Fruit fly (Drosophila melanogaster) whole organism, embryonic: ENCODE data around the gene mRpL19.
A peak's percentile ranks its signal among the peaks of the same experiment; 100 is the strongest.

Experiments used
- CG10209 ChIP-seq: fragments of 200-800 bp; sonication (Bioruptor generic); optimal IDR thresholded peaks from 3 replicates; lab custom pipeline; 2017; ENCODE audit warnings: missing biosample characterization, mild to moderate bottlenecking, missing genetic modification characterization, missing genetic modification reagents
- CG10959 ChIP-seq: fragments of 200-800 bp; sonication (Bioruptor generic); IDR thresholded peaks from 2 replicates; pipeline ENCODE4 v1.3.6; 2022; ENCODE audit warnings: missing biosample characterization, missing genetic modification characterization
- CG11560 ChIP-seq: fragments of 200-800 bp; sonication (Bioruptor generic); IDR thresholded peaks from 3 replicates; pipeline ENCODE4 v1.3.6; 2022; ENCODE audit warnings: missing biosample characterization, missing genetic modification characterization
- CG11695 ChIP-seq: fragments of 200-800 bp; sonication (Bioruptor generic); IDR thresholded peaks from 3 replicates; pipeline ENCODE4 v1.3.6; 2022; ENCODE audit warnings: missing biosample characterization, missing genetic modification characterization
- CG13624 ChIP-seq: fragments of 200-800 bp; sonication (Bioruptor generic); optimal IDR thresholded peaks from 2 replicates; lab custom pipeline; 2016; ENCODE audit warnings: missing biosample characterization, missing genetic modification characterization
- CG13775 ChIP-seq: fragments of 200-800 bp; sonication (Bioruptor generic); optimal IDR thresholded peaks from 3 replicates; lab custom pipeline; 2017; ENCODE audit warnings: missing biosample characterization, mild to moderate bottlenecking, missing genetic modification characterization
- CG14014 ChIP-seq: fragments of 200-800 bp; sonication (Bioruptor generic); IDR thresholded peaks from 2 replicates; pipeline ENCODE4 v1.3.6; 2022; ENCODE audit warnings: missing biosample characterization, missing genetic modification characterization
- CG15011 ChIP-seq: fragments of 200-800 bp; sonication (Bioruptor generic); optimal IDR thresholded peaks from 3 replicates; lab custom pipeline; 2018; ENCODE audit warnings: missing biosample characterization, mild to moderate bottlenecking, missing genetic modification characterization
- CG15514 ChIP-seq: fragments of 200-800 bp; sonication (Bioruptor generic); optimal IDR thresholded peaks from 3 replicates; lab custom pipeline; 2017; ENCODE audit warnings: missing biosample characterization, missing genetic modification characterization, mild to moderate bottlenecking, moderate library complexity, missing genetic modification reagents
- CG1602 ChIP-seq: fragments of 200-800 bp; sonication (Bioruptor generic); optimal IDR thresholded peaks from 3 replicates; lab custom pipeline; 2016; ENCODE audit warnings: missing biosample characterization, missing genetic modification characterization
- CG16815 ChIP-seq: fragments of 200-800 bp; sonication (Bioruptor generic); optimal IDR thresholded peaks from 3 replicates; lab custom pipeline; 2017; ENCODE audit warnings: missing biosample characterization, mild to moderate bottlenecking, missing genetic modification characterization
- CG17186 ChIP-seq: fragments of 200-800 bp; sonication (Bioruptor generic); optimal IDR thresholded peaks from 3 replicates; lab custom pipeline; 2017; ENCODE audit warnings: missing biosample characterization, missing genetic modification reagents, missing genetic modification characterization
- CG30020 ChIP-seq: fragments of 200-800 bp; optimal IDR thresholded peaks from 2 replicates; lab custom pipeline; 2019; ENCODE audit warnings: missing biosample characterization, mild to moderate bottlenecking, missing genetic modification characterization, moderate library complexity
- CG31365 ChIP-seq: fragments of 200-800 bp; sonication (Bioruptor generic); optimal IDR thresholded peaks from 2 replicates; lab custom pipeline; 2018; ENCODE audit warnings: missing biosample characterization, mild to moderate bottlenecking, missing genetic modification characterization
- CG33213 ChIP-seq: fragments of 200-800 bp; sonication (Bioruptor generic); optimal IDR thresholded peaks from 3 replicates; lab custom pipeline; 2016; ENCODE audit warnings: missing biosample characterization, missing genetic modification characterization
- CG3838 ChIP-seq: fragments of 200-800 bp; sonication (Bioruptor generic); optimal IDR thresholded peaks from 3 replicates; lab custom pipeline; 2016; ENCODE audit warnings: missing biosample characterization, missing genetic modification characterization
- CG43689 ChIP-seq: fragments of 200-800 bp; sonication (Bioruptor generic); IDR thresholded peaks from 2 replicates; pipeline ENCODE4 v1.3.6; 2022; ENCODE audit warnings: missing biosample characterization, missing genetic modification characterization
- CG6272 ChIP-seq: fragments of 200-800 bp; sonication (Bioruptor generic); IDR thresholded peaks from 2 replicates; pipeline ENCODE4 v1.3.6; 2022; ENCODE audit warnings: missing biosample characterization, missing genetic modification characterization
- CG6654 ChIP-seq: fragments of 200-800 bp; sonication (Bioruptor generic); optimal IDR thresholded peaks from 2 replicates; lab custom pipeline; 2017; ENCODE audit warnings: missing biosample characterization, mild to moderate bottlenecking, missing genetic modification characterization
- CG7745 ChIP-seq: fragments of 200-800 bp; sonication (Bioruptor generic); optimal IDR thresholded peaks from 2 replicates; lab custom pipeline; 2018; ENCODE audit warnings: missing biosample characterization, mild to moderate bottlenecking, missing genetic modification characterization, moderate library complexity
- CG7928 ChIP-seq: fragments of 200-800 bp; sonication (Bioruptor generic); optimal IDR thresholded peaks from 2 replicates; lab custom pipeline; 2017; ENCODE audit warnings: missing biosample characterization, mild to moderate bottlenecking, missing genetic modification characterization
- D ChIP-seq, 2 experiments: fragments of 200-800 bp in 1 of 2; fragments of >200 bp in 1 of 2; sonication (Bioruptor generic) in 1 of 2; optimal IDR thresholded peaks; 2 replicates in 1 of 2; 3 replicates in 1 of 2; lab custom pipeline; 2017; ENCODE audit warnings: mild to moderate bottlenecking in 1 of 2, missing biosample characterization in 1 of 2, missing genetic modification characterization in 1 of 2, missing genetic modification reagents in 1 of 2
- Doc3 ChIP-seq: fragments of 200-800 bp; sonication (Bioruptor generic); IDR thresholded peaks from 3 replicates; pipeline ENCODE4 v1.3.6; 2022; ENCODE audit warnings: missing biosample characterization, missing genetic modification characterization; ENCODE audit not compliant: partially characterized antibody
- Eip74EF ChIP-seq, 2 experiments: fragments of 200-800 bp in 1 of 2; fragments of >200 bp in 1 of 2; sonication (Bioruptor generic) in 1 of 2; optimal IDR thresholded peaks; 2 replicates each; lab custom pipeline; 2017 to 2019; ENCODE audit warnings: missing biosample characterization in 2 of 2, missing genetic modification characterization in 2 of 2, mild to moderate bottlenecking in 1 of 2, moderate library complexity in 1 of 2
- Ets65A ChIP-seq: fragments of 200-800 bp; sonication (Bioruptor generic); peaks from one replicate; lab custom pipeline; 2016; ENCODE audit warnings: missing biosample characterization, missing genetic modification characterization
- Fer3 ChIP-seq: fragments of 200-800 bp; sonication (Bioruptor generic); optimal IDR thresholded peaks from 2 replicates; lab custom pipeline; 2018; ENCODE audit warnings: missing biosample characterization, mild to moderate bottlenecking, missing genetic modification characterization, moderate library complexity
- HmgD ChIP-seq: fragments of 200-800 bp; sonication (Bioruptor generic); optimal IDR thresholded peaks from 3 replicates; lab custom pipeline; 2016; ENCODE audit warnings: missing biosample characterization, missing genetic modification characterization
- Hmx ChIP-seq: fragments of 200-800 bp; sonication (Bioruptor generic); optimal IDR thresholded peaks from 2 replicates; lab custom pipeline; 2016; ENCODE audit warnings: missing biosample characterization, missing genetic modification characterization
- MBD-R2 ChIP-seq: fragments of 200-800 bp; sonication (Bioruptor generic); IDR thresholded peaks from 2 replicates; pipeline ENCODE4 v1.3.6; 2022; ENCODE audit warnings: missing biosample characterization, missing genetic modification characterization
- Mes4 ChIP-seq: fragments of 200-800 bp; sonication (Bioruptor generic); optimal IDR thresholded peaks from 2 replicates; lab custom pipeline; 2016; ENCODE audit warnings: missing biosample characterization, missing genetic modification characterization
- NK7.1 ChIP-seq: fragments of 200-800 bp; sonication (Bioruptor generic); optimal IDR thresholded peaks from 3 replicates; lab custom pipeline; 2016; ENCODE audit warnings: missing biosample characterization, missing genetic modification characterization
- Sin3A ChIP-seq: fragments of >200 bp; optimal IDR thresholded peaks from 2 replicates; lab custom pipeline; 2018
- ac ChIP-seq: fragments of 200-800 bp; sonication (Bioruptor generic); optimal IDR thresholded peaks from 3 replicates; lab custom pipeline; 2017; ENCODE audit warnings: missing biosample characterization, mild to moderate bottlenecking, missing genetic modification characterization
- ara ChIP-seq: fragments of 200-800 bp; sonication (Bioruptor generic); IDR thresholded peaks from 2 replicates; pipeline ENCODE4 v1.3.6; 2022; ENCODE audit warnings: missing biosample characterization, missing genetic modification characterization
- emc ChIP-seq: fragments of 200-800 bp; sonication (Bioruptor generic); optimal IDR thresholded peaks from 2 replicates; lab custom pipeline; 2016; ENCODE audit warnings: missing biosample characterization, missing genetic modification characterization
- fru ChIP-seq: fragments of >200 bp; optimal IDR thresholded peaks from 2 replicates; lab custom pipeline; 2017
- gro ChIP-seq: fragments of 200-800 bp; sonication (Bioruptor generic); optimal IDR thresholded peaks from 2 replicates; lab custom pipeline; 2016; ENCODE audit warnings: missing biosample characterization, missing genetic modification characterization
- ham ChIP-seq: fragments of 200-800 bp; sonication (Bioruptor generic); IDR thresholded peaks from 2 replicates; pipeline ENCODE4 v1.3.6; 2022; ENCODE audit warnings: missing biosample characterization, missing genetic modification characterization
- hbn ChIP-seq: fragments of 200-800 bp; sonication (Bioruptor generic); IDR thresholded peaks from 2 replicates; pipeline ENCODE4 v1.3.6; 2022; ENCODE audit warnings: missing biosample characterization, missing genetic modification characterization; ENCODE audit not compliant: partially characterized antibody
- inv ChIP-seq: fragments of 200-800 bp; sonication (Bioruptor generic); IDR thresholded peaks from 2 replicates; pipeline ENCODE4 v1.3.6; 2022; ENCODE audit warnings: missing biosample characterization, missing genetic modification characterization; ENCODE audit not compliant: partially characterized antibody
- pfk ChIP-seq: fragments of 200-800 bp; sonication (Bioruptor generic); optimal IDR thresholded peaks from 2 replicates; lab custom pipeline; 2018; ENCODE audit warnings: missing biosample characterization, mild to moderate bottlenecking, missing genetic modification characterization, moderate library complexity
- pita ChIP-seq: fragments of 200-800 bp; sonication (Bioruptor generic); optimal IDR thresholded peaks from 2 replicates; lab custom pipeline; 2017; ENCODE audit warnings: missing biosample characterization, mild to moderate bottlenecking, missing genetic modification characterization
- row ChIP-seq: fragments of 200-800 bp; sonication (Bioruptor generic); IDR thresholded peaks from 3 replicates; pipeline ENCODE4 v1.3.6; 2022; ENCODE audit warnings: missing biosample characterization, missing genetic modification characterization
- schlank ChIP-seq: fragments of 200-800 bp; sonication (Bioruptor generic); optimal IDR thresholded peaks from 2 replicates; lab custom pipeline; 2018; ENCODE audit warnings: missing biosample characterization, mild to moderate bottlenecking, missing genetic modification characterization
- sens ChIP-seq: fragments of 200-800 bp; sonication (Bioruptor generic); peaks from one replicate; lab custom pipeline; 2016; ENCODE audit warnings: missing biosample characterization, missing genetic modification characterization
- shn ChIP-seq: fragments of 200-800 bp; sonication (Bioruptor generic); optimal IDR thresholded peaks from 3 replicates; lab custom pipeline; 2016; ENCODE audit warnings: missing biosample characterization, missing genetic modification characterization
- sim ChIP-seq: fragments of 200-800 bp; sonication (Bioruptor generic); IDR thresholded peaks from 2 replicates; pipeline ENCODE4 v1.3.6; 2022; ENCODE audit warnings: missing biosample characterization, missing genetic modification characterization
- sug ChIP-seq: fragments of 200-800 bp; optimal IDR thresholded peaks from 2 replicates; lab custom pipeline; 2019; ENCODE audit warnings: missing biosample characterization, mild to moderate bottlenecking, missing genetic modification characterization, moderate library complexity
- tin ChIP-seq: fragments of 200-800 bp; sonication (Bioruptor generic); optimal IDR thresholded peaks from 3 replicates; lab custom pipeline; 2016; ENCODE audit warnings: missing biosample characterization, missing genetic modification characterization
- ttk ChIP-seq: fragments of 200-800 bp; sonication (Bioruptor generic); IDR thresholded peaks from 2 replicates; pipeline ENCODE4 v2.1.2; 2022; ENCODE audit warnings: missing biosample characterization, missing genetic modification characterization

Gene mRpL19

dm6 chr3R:8669029-8669707, 4.7 kb upstream of the mRpL19 start (continued):
- TF ChIP-seq CG7745 (peak; percentile 78), CG6272 (GFP tag; lab: Robert Waterston, UW) (peak; percentile 86), CG13775 (peak; percentile 98), pfk (GFP tag; lab: Kevin White, UChicago) (peak; percentile 73), schlank (peak; percentile 96), CG13624 (GFP tag; lab: Kevin White, UChicago) (peak; percentile 98), hbn (GFP tag; lab: Robert Waterston, UW) (peak; percentile 65; the same call in 1 of the 2 replicates), CG10959 (GFP tag; lab: Robert Waterston, UW) (peak; percentile 94), MBD-R2 (GFP tag; lab: Robert Waterston, UW) (peak; percentile 92), CG43689 (GFP tag; lab: Robert Waterston, UW) (peak; percentile 92), NK7.1 (GFP tag; lab: Kevin White, UChicago) (peak; percentile 96), sug (tag; lab: Kevin White, UChicago) (peak; percentile 93), CG3838 (GFP tag; lab: Kevin White, UChicago) (peak; percentile 93), CG11560 (tag; lab: Robert Waterston, UW) (peak; percentile 84), CG17186 (GFP tag; lab: Kevin White, UChicago) (peak; percentile 93), CG11695 (GFP tag; lab: Robert Waterston, UW) (peak; percentile 98), pita (GFP tag; lab: Kevin White, UChicago) (no peak), ttk (GFP tag; lab: Robert Waterston, UW) (peak; percentile 97), CG33213 (GFP tag; lab: Kevin White, UChicago) (peak; percentile 97), Fer3 (peak; percentile 97), Eip74EF (GFP tag; optimal IDR thresholded peaks at IDR 0.05; lab: Kevin White, UChicago) (peak in 1 of 2 experiments; percentile 98), gro (peak; percentile 98), CG6654 (GFP tag; lab: Kevin White, UChicago) (peak; percentile 89), fru (lab: Kevin White, UChicago) (no peak), tin (GFP tag; lab: Kevin White, UChicago) (peak; percentile 98), CG16815 (GFP tag; lab: Kevin White, UChicago) (peak; percentile 96), sim (peak; percentile 96), sens (peak; percentile 100), CG30020 (tag; lab: Kevin White, UChicago) (peak; percentile 81), CG1602 (GFP tag; lab: Kevin White, UChicago) (peak; percentile 96), Sin3A (no peak), CG7928 (GFP tag; lab: Kevin White, UChicago) (peak; percentile 81), CG15514 (GFP tag; lab: Kevin White, UChicago) (peak; percentile 95), CG14014 (GFP tag; lab: Robert Waterston, UW) (peak; percentile 96), Doc3 (GFP tag; lab: Robert Waterston, UW) (0 out of 3 replicates have a peak, but pooled peaks have one; percentile 34), CG10209 (GFP tag; lab: Kevin White, UChicago) (peak; percentile 98), D (optimal IDR thresholded peaks at IDR 0.05; lab: Kevin White, UChicago) (no peak), D (GFP tag; optimal IDR thresholded peaks at IDR 0.05; lab: Kevin White, UChicago) (peak; percentile 97), CG31365 (tag; lab: Kevin White, UChicago) (peak; percentile 92), Ets65A (GFP tag; lab: Kevin White, UChicago) (peak; percentile 99), Mes4 (peak; percentile 94), Hmx (GFP tag; lab: Kevin White, UChicago) (peak; percentile 93), shn (GFP tag; lab: Kevin White, UChicago) (peak; percentile 91), ac (GFP tag; lab: Kevin White, UChicago) (peak; percentile 95), CG15011 (GFP tag; lab: Kevin White, UChicago) (peak; percentile 98), row (GFP tag; lab: Robert Waterston, UW) (peak; percentile 97), HmgD (GFP tag; lab: Kevin White, UChicago) (peak; percentile 95), inv (peak; percentile 21), ara (GFP tag; lab: Robert Waterston, UW) (peak; percentile 98), emc (GFP tag; lab: Kevin White, UChicago) (peak; percentile 92), ham (GFP tag; lab: Robert Waterston, UW) (peak; percentile 85)
